Fruit fly (Drosophila melanogaster): ENCODE data around the gene Vha13.

Vha13 gene

DNA sequence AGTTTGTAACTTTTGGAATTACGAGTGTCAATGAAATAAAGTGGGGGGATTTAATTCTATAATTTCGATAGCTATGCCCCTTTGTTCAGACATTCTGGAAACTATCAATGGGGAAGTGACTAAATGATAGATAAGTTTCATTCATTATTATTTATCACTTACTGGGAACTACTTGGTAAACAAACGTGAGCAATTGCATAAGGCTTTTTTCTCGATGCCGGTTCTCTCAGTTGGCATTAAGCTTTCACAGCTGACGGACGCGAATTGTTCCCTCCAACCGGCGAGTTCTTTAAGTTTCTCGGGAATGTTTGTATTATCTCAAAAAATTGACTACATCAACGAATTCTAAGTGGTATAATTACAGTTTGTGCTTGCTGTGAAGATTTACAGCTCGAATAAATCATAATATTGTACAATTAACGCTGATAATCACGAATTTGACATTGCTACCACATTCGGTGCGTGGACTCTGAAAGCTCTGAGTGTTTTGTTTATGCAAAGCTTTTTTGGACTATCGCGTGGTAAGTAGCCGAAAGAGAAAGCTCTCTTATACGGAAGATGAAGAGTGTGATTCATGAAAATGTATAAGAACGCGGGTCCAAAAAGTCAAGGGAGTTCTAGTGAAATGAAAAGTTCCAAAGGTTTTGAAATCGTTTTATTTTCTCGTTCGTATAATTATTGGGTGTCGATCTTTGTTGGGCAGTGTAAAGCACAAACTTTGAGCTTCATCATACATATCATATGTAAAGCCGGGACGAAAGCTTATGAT is 27.2 kb upstream of the Vha13 start, which contains the start of gene Naam (continued):
- peak; percentile 59; the same call in 1 of the 2 replicates for TF ChIP-seq CG7372 (GFP tag; IDR thresholded peaks at IDR 0.05)
- TF ChIP-seq BtbVII (GFP tag; optimal IDR thresholded peaks at IDR 0.05), result peak; percentile 38
- no peak for TF ChIP-seq HLHmδ (GFP tag; optimal IDR thresholded peaks at IDR 0.05)
- peak; percentile 21 for TF ChIP-seq zen (tag; optimal IDR thresholded peaks at IDR 0.05)
- TF ChIP-seq Dip2 (GFP tag; IDR thresholded peaks at IDR 0.05), result no peak
- peak; percentile 80 for TF ChIP-seq ATbp (GFP tag; optimal IDR thresholded peaks at IDR 0.05)
- peak; percentile 28; the same call in 1 of the 3 replicates for TF ChIP-seq sr (GFP tag; IDR thresholded peaks at IDR 0.05)
- TF ChIP-seq CG15514 (GFP tag; optimal IDR thresholded peaks at IDR 0.05), result peak; percentile 79
- no peak for TF ChIP-seq crol (GFP tag; IDR thresholded peaks at IDR 0.05)
- peak; percentile 81 for TF ChIP-seq stc (GFP tag; IDR thresholded peaks at IDR 0.05)
- peak; percentile 46; the same call in 1 of the 3 replicates for TF ChIP-seq B-H1 (GFP tag; IDR thresholded peaks at IDR 0.05)
- TF ChIP-seq so (GFP tag; IDR thresholded peaks at IDR 0.05), result peak; percentile 67; the same call in 1 of the 3 replicates
- 0 out of 2 replicates have a peak, but pooled peaks have one; percentile 33 for TF ChIP-seq cas (GFP tag; IDR thresholded peaks at IDR 0.05)
- TF ChIP-seq Lpt (GFP tag; optimal IDR thresholded peaks at IDR 0.05), result no peak
- no peak for TF ChIP-seq CG10959 (GFP tag; IDR thresholded peaks at IDR 0.05)
- no peak for TF ChIP-seq CG4360 (GFP tag; IDR thresholded peaks at IDR 0.05)
- TF ChIP-seq CG4707 (GFP tag; optimal IDR thresholded peaks at IDR 0.05), result peak; percentile 35
- TF ChIP-seq CG1603 (tag; optimal IDR thresholded peaks at IDR 0.05), result peak; percentile 74
- TF ChIP-seq NC2β (GFP tag; optimal IDR thresholded peaks at IDR 0.05), result peak; percentile 42
- peak; percentile 62 for TF ChIP-seq H2.0 (GFP tag; IDR thresholded peaks at IDR 0.05)
- TF ChIP-seq CG2889 (GFP tag; IDR thresholded peaks at IDR 0.05), result peak; percentile 53; the same call in 2 of the 3 replicates
- TF ChIP-seq sna (GFP tag; IDR thresholded peaks at IDR 0.05; ENCODE audit: partially characterized antibody), result no peak
- TF ChIP-seq Nf-YC (tag; optimal IDR thresholded peaks at IDR 0.05), result no peak
- TF ChIP-seq Doc3 (GFP tag; IDR thresholded peaks at IDR 0.05; ENCODE audit: partially characterized antibody), result no peak
- peak; percentile 82 for TF ChIP-seq CG6854 (GFP tag; optimal IDR thresholded peaks at IDR 0.05)
- peak; percentile 35 for TF ChIP-seq CG15011 (GFP tag; optimal IDR thresholded peaks at IDR 0.05)
- no peak for TF ChIP-seq unc-4 (GFP tag; IDR thresholded peaks at IDR 0.05; ENCODE audit: partially characterized antibody)

DNA sequence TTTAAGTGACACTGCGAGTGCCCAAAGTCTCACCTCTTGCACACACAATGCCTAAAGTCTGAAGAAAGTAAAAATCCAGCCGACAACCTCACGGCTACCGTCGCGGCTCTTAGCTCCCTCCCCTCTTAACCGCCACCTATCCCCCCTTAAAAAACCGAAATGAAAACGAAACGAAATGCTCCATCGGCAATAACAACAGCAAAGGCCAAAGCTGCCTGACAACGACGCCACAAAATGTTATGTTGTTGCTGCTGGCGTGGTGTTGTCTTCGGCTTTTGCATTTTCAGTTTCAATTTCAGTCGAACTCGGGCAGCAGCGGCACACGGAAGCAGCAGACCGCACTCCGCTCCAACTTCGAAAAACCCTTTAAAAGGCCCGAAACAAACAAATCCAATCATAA is 20.5 kb upstream of the Vha13 start, which contains the start of gene CG7432:
Gene CG7432 (plus strand): TSS at position 295 of the 400 bp plus-strand sequence.
- TF ChIP-seq CG14965 (GFP tag; optimal IDR thresholded peaks at IDR 0.05; ENCODE audit: borderline replicate concordance), result no peak
- no peak for TF ChIP-seq ATbp (GFP tag; optimal IDR thresholded peaks at IDR 0.05)
- TF ChIP-seq E2f2 (GFP tag; IDR thresholded peaks at IDR 0.05), result no peak
- TF ChIP-seq sug (tag; optimal IDR thresholded peaks at IDR 0.05), result no peak
- TF ChIP-seq CG4424 (GFP tag; optimal IDR thresholded peaks at IDR 0.05), result no peak
- no peak for TF ChIP-seq hkb (optimal IDR thresholded peaks at IDR 0.05)
- no peak for TF ChIP-seq hkb (GFP tag; IDR thresholded peaks at IDR 0.05)
- TF ChIP-seq crp (GFP tag; optimal IDR thresholded peaks at IDR 0.05), result no peak
- TF ChIP-seq vvl (GFP tag; IDR thresholded peaks at IDR 0.05), result 0 out of 2 replicates have a peak, but pooled peaks have one; percentile 13
- peak; percentile 81 for TF ChIP-seq Deaf1 (tag; optimal IDR thresholded peaks at IDR 0.05)
- no peak for TF ChIP-seq CkIIα-i1 (GFP tag; IDR thresholded peaks at IDR 0.05)
- TF ChIP-seq klu (GFP tag; IDR thresholded peaks at IDR 0.05), result no peak
- TF ChIP-seq hb (GFP tag; IDR thresholded peaks at IDR 0.05; ENCODE audit: partially characterized antibody), result 0 out of 3 replicates have a peak, but pooled peaks have one; percentile 44
- 0 out of 3 replicates have a peak, but pooled peaks have one; percentile 19 for TF ChIP-seq HLH4C (GFP tag; IDR thresholded peaks at IDR 0.05; ENCODE audit: partially characterized antibody)
- no peak for TF ChIP-seq fd102C (GFP tag; optimal IDR thresholded peaks at IDR 0.05)
- no peak for TF ChIP-seq phol (tag; optimal IDR thresholded peaks at IDR 0.05)
- no peak for TF ChIP-seq CG11398 (GFP tag; optimal IDR thresholded peaks at IDR 0.05)
- TF ChIP-seq CG3281 (GFP tag; optimal IDR thresholded peaks at IDR 0.05), result no peak
- peak; percentile 44; the same call in 1 of the 2 replicates for TF ChIP-seq crol (GFP tag; IDR thresholded peaks at IDR 0.05)
- TF ChIP-seq CG18011 (GFP tag; optimal IDR thresholded peaks at IDR 0.05), result no peak
- peak; percentile 89 for TF ChIP-seq Blimp-1 (GFP tag; optimal IDR thresholded peaks at IDR 0.05)
- TF ChIP-seq cad (GFP tag; optimal IDR thresholded peaks at IDR 0.05), result no peak
- no peak for TF ChIP-seq CG4854 (GFP tag; optimal IDR thresholded peaks at IDR 0.05)
- TF ChIP-seq lola (GFP tag; optimal IDR thresholded peaks at IDR 0.05), result no peak
